Worm (Caenorhabditis elegans) whole organism, L1 larva: ENCODE results near the gene E02H1.5.
A peak's percentile ranks its signal among the peaks of the same experiment; 100 is the strongest.

Source experiments
- C04F5.9 ChIP-seq: sonication (generic microtip); optimal IDR thresholded peaks from 2 replicates; lab custom pipeline; 2016; ENCODE audit warnings: missing genetic modification characterization, missing compliant biosample characterization
- C16A3.4 ChIP-seq: fragments of 150-350 bp; optimal IDR thresholded peaks from 2 replicates; lab custom pipeline; 2014; ENCODE audit warnings: missing biosample characterization, missing genetic modification characterization
- Y116A8C.19 ChIP-seq: sonication (generic microtip); optimal IDR thresholded peaks from 2 replicates; lab custom pipeline; 2016; ENCODE audit warnings: missing compliant biosample characterization, missing genetic modification characterization, borderline replicate concordance
- blmp-1 ChIP-seq: fragments of 150-350 bp; optimal IDR thresholded peaks from 2 replicates; lab custom pipeline; 2014; ENCODE audit warnings: missing biosample characterization, missing genetic modification characterization
- ceh-63 ChIP-seq: fragments of 200-800 bp; sonication (Bioruptor generic); optimal IDR thresholded peaks from 2 replicates; lab custom pipeline; 2018; ENCODE audit warnings: mild to moderate bottlenecking, missing genetic modification characterization, missing compliant biosample characterization
- ceh-8 ChIP-seq: fragments of 200-800 bp; sonication (Bioruptor generic); optimal IDR thresholded peaks from 2 replicates; lab custom pipeline; 2018; ENCODE audit warnings: mild to moderate bottlenecking, missing genetic modification characterization, moderate library complexity, missing compliant biosample characterization
- ceh-82 ChIP-seq, 3 experiments: fragments of 150-350 bp in 1 of 3; sonication (generic microtip) in 2 of 3; optimal IDR thresholded peaks; 2 replicates each; lab custom pipeline; 2014 to 2017; ENCODE audit warnings: missing biosample characterization in 3 of 3, missing genetic modification characterization in 3 of 3
- ceh-90 ChIP-seq: sonication (generic microtip); optimal IDR thresholded peaks from 2 replicates; lab custom pipeline; 2016; ENCODE audit warnings: missing genetic modification characterization, missing compliant biosample characterization
- ces-1 ChIP-seq: fragments of 150-350 bp; optimal IDR thresholded peaks from 2 replicates; lab custom pipeline; 2014; ENCODE audit warnings: missing biosample characterization, missing genetic modification reagents, missing genetic modification characterization
- dpl-1 ChIP-seq, 3 experiments: fragments of 150-350 bp in 2 of 3; sonication (generic microtip) in 1 of 3; optimal IDR thresholded peaks; 2 replicates each; lab custom pipeline; 2014 to 2017; ENCODE audit warnings: missing biosample characterization in 3 of 3, missing genetic modification characterization in 3 of 3, missing genetic modification reagents in 3 of 3
- dsc-1 ChIP-seq: sonication (generic microtip); optimal IDR thresholded peaks from 2 replicates; lab custom pipeline; 2016; ENCODE audit warnings: mild to moderate bottlenecking, missing genetic modification characterization, missing compliant biosample characterization
- efl-1 ChIP-seq, 4 experiments: fragments of 150-350 bp; optimal IDR thresholded peaks in 3 of 4; peaks in 1 of 4; 1 replicate in 1 of 4; 2 replicates in 3 of 4; lab custom pipeline; 2014; ENCODE audit warnings: missing biosample characterization in 2 of 4, missing genetic modification characterization in 2 of 4, missing genetic modification reagents in 2 of 4
- efl-3 ChIP-seq: fragments of 200-800 bp; sonication (Bioruptor generic); optimal IDR thresholded peaks from 2 replicates; lab custom pipeline; 2018; ENCODE audit warnings: mild to moderate bottlenecking, missing genetic modification characterization, missing compliant biosample characterization
- elt-3 ChIP-seq, 6 experiments: fragments of 150-350 bp in 1 of 6; sonication (generic microtip); optimal IDR thresholded peaks; 2 replicates each; lab custom pipeline; 2017 to 2018; ENCODE audit warnings: missing biosample characterization in 6 of 6, missing genetic modification characterization in 6 of 6, inconsistent platforms in 1 of 6
- fkh-4 ChIP-seq: sonication (generic microtip); optimal IDR thresholded peaks from 2 replicates; lab custom pipeline; 2016; ENCODE audit warnings: missing compliant biosample characterization, missing genetic modification characterization, borderline replicate concordance
- fkh-8 ChIP-seq: sonication (generic microtip); optimal IDR thresholded peaks from 2 replicates; lab custom pipeline; 2016; ENCODE audit warnings: mild to moderate bottlenecking, missing genetic modification characterization, missing compliant biosample characterization
- hpl-2 ChIP-seq: fragments of 150-350 bp; optimal IDR thresholded peaks from 2 replicates; lab custom pipeline; 2014; ENCODE audit warnings: missing biosample characterization, missing genetic modification reagents, missing genetic modification characterization
- irx-1 ChIP-seq: sonication (generic microtip); optimal IDR thresholded peaks from 2 replicates; lab custom pipeline; 2016; ENCODE audit warnings: missing genetic modification characterization, missing compliant biosample characterization
- isw-1 ChIP-seq: fragments of 200-800 bp; sonication (Bioruptor generic); IDR thresholded peaks from 2 replicates; pipeline ENCODE4 v1.3.6; 2022; ENCODE audit warnings: missing genetic modification characterization, missing compliant biosample characterization
- jun-1 ChIP-seq: fragments of 150-350 bp; optimal IDR thresholded peaks from 2 replicates; lab custom pipeline; 2014; ENCODE audit warnings: missing biosample characterization, missing genetic modification reagents, missing genetic modification characterization
- lin-13 ChIP-seq: fragments of 150-350 bp; optimal IDR thresholded peaks from 2 replicates; lab custom pipeline; 2014; ENCODE audit warnings: missing biosample characterization, missing genetic modification reagents, missing genetic modification characterization
- lin-14 ChIP-seq: fragments of 200-800 bp; sonication (Bioruptor generic); optimal IDR thresholded peaks from 2 replicates; lab custom pipeline; 2018; ENCODE audit warnings: mild to moderate bottlenecking, missing genetic modification characterization, moderate library complexity, missing compliant biosample characterization
- lin-35 ChIP-seq, 2 experiments: fragments of 150-350 bp; optimal IDR thresholded peaks; 2 replicates each; lab custom pipeline; 2014; ENCODE audit warnings: missing biosample characterization in 2 of 2, missing genetic modification characterization in 2 of 2, missing genetic modification reagents in 2 of 2
- lin-39 ChIP-seq: fragments of 150-350 bp; optimal IDR thresholded peaks from 2 replicates; lab custom pipeline; 2014; ENCODE audit warnings: missing biosample characterization, missing genetic modification reagents, missing genetic modification characterization
- lir-3 ChIP-seq: sonication (generic microtip); optimal IDR thresholded peaks from 2 replicates; lab custom pipeline; 2016; ENCODE audit warnings: mild to moderate bottlenecking, missing genetic modification characterization, moderate library complexity, missing compliant biosample characterization; ENCODE audit not compliant: poor library complexity
- lsy-2 ChIP-seq, 2 experiments: fragments of 150-350 bp; optimal IDR thresholded peaks; 2 replicates each; lab custom pipeline; 2014; ENCODE audit warnings: missing biosample characterization in 2 of 2, missing genetic modification characterization in 2 of 2
- mdl-1 ChIP-seq, 2 experiments: fragments of 150-350 bp; optimal IDR thresholded peaks; 2 replicates each; lab custom pipeline; 2014 to 2017; ENCODE audit warnings: missing biosample characterization in 2 of 2, missing genetic modification characterization in 2 of 2, inconsistent platforms in 1 of 2
- mef-2 ChIP-seq: fragments of 150-350 bp; optimal IDR thresholded peaks from 2 replicates; lab custom pipeline; 2014; ENCODE audit warnings: missing biosample characterization, missing genetic modification characterization
- mep-1 ChIP-seq: fragments of 150-350 bp; optimal IDR thresholded peaks from 2 replicates; lab custom pipeline; 2014; ENCODE audit warnings: missing biosample characterization, missing genetic modification characterization
- nhr-12 ChIP-seq: sonication (generic microtip); optimal IDR thresholded peaks from 2 replicates; lab custom pipeline; 2017; ENCODE audit warnings: missing biosample characterization, missing genetic modification characterization
- nhr-19 ChIP-seq: fragments of 200-800 bp; sonication (Bioruptor generic); conservative IDR thresholded peaks from 2 replicates; pipeline ENCODE4 v1.3.6; 2022; ENCODE audit warnings: missing genetic modification characterization, missing compliant biosample characterization
- nhr-20 ChIP-seq: sonication (generic microtip); optimal IDR thresholded peaks from 2 replicates; lab custom pipeline; 2016; ENCODE audit warnings: mild to moderate bottlenecking, missing genetic modification characterization, missing compliant biosample characterization
- nhr-47 ChIP-seq: sonication (generic microtip); optimal IDR thresholded peaks from 2 replicates; lab custom pipeline; 2016; ENCODE audit warnings: mild to moderate bottlenecking, missing genetic modification characterization, moderate library complexity, missing compliant biosample characterization
- nhr-71 ChIP-seq: sonication (generic microtip); optimal IDR thresholded peaks from 2 replicates; lab custom pipeline; 2016; ENCODE audit warnings: mild to moderate bottlenecking, missing genetic modification characterization, moderate library complexity, missing compliant biosample characterization
- nhr-76 ChIP-seq: sonication (generic microtip); optimal IDR thresholded peaks from 2 replicates; lab custom pipeline; 2017; ENCODE audit warnings: missing biosample characterization, missing genetic modification characterization
- nhr-77 ChIP-seq: fragments of 150-350 bp; optimal IDR thresholded peaks from 2 replicates; lab custom pipeline; 2014; ENCODE audit warnings: missing biosample characterization, missing genetic modification characterization
- nhr-85 ChIP-seq: sonication (generic microtip); peaks from one replicate; lab custom pipeline; 2016; ENCODE audit warnings: missing genetic modification characterization, inconsistent platforms, missing compliant biosample characterization
- nhr-90 ChIP-seq: sonication (generic microtip); optimal IDR thresholded peaks from 2 replicates; lab custom pipeline; 2016; ENCODE audit warnings: mild to moderate bottlenecking, missing genetic modification characterization, missing compliant biosample characterization; ENCODE audit not compliant: poor library complexity
- rnt-1 ChIP-seq: sonication (generic microtip); optimal IDR thresholded peaks from 2 replicates; lab custom pipeline; 2016; ENCODE audit warnings: mild to moderate bottlenecking, missing genetic modification characterization, moderate library complexity, missing compliant biosample characterization
- skn-1 ChIP-seq: fragments of 150-350 bp; optimal IDR thresholded peaks from 2 replicates; lab custom pipeline; 2014; ENCODE audit warnings: missing biosample characterization, missing genetic modification characterization
- snu-23 ChIP-seq: sonication (generic microtip); optimal IDR thresholded peaks from 2 replicates; lab custom pipeline; 2016; ENCODE audit warnings: missing genetic modification characterization, missing compliant biosample characterization
- sox-4 ChIP-seq: sonication (generic microtip); optimal IDR thresholded peaks from 2 replicates; lab custom pipeline; 2016; ENCODE audit warnings: missing genetic modification characterization, missing compliant biosample characterization
- sup-37 ChIP-seq: fragments of 200-800 bp; sonication (Bioruptor generic); optimal IDR thresholded peaks from 2 replicates; lab custom pipeline; 2018; ENCODE audit warnings: mild to moderate bottlenecking, missing genetic modification characterization, missing compliant biosample characterization
- swsn-7 ChIP-seq: sonication (generic microtip); optimal IDR thresholded peaks from 2 replicates; lab custom pipeline; 2016; ENCODE audit warnings: missing genetic modification characterization, missing compliant biosample characterization
- unc-130 ChIP-seq: fragments of 150-350 bp; optimal IDR thresholded peaks from 2 replicates; lab custom pipeline; 2017; ENCODE audit warnings: missing biosample characterization, missing genetic modification characterization, inconsistent platforms
- unc-86 ChIP-seq: sonication (generic microtip); optimal IDR thresholded peaks from 2 replicates; lab custom pipeline; 2016; ENCODE audit warnings: missing genetic modification characterization, missing compliant biosample characterization
- unc-98 ChIP-seq: fragments of 200-800 bp; sonication (Bioruptor generic); IDR thresholded peaks from 2 replicates; pipeline ENCODE4 v1.3.6; 2022; ENCODE audit warnings: missing genetic modification characterization, missing compliant biosample characterization
- xbp-1 ChIP-seq: sonication (generic microtip); optimal IDR thresholded peaks from 2 replicates; lab custom pipeline; 2016; ENCODE audit warnings: missing genetic modification characterization, missing compliant biosample characterization
- zag-1 ChIP-seq: fragments of 150-350 bp; optimal IDR thresholded peaks from 2 replicates; lab custom pipeline; 2014; ENCODE audit warnings: missing biosample characterization, missing genetic modification characterization

Gene E02H1.5

ce11 chrII:9566045-9566444, 29.0 kb upstream of the E02H1.5 start:
- TF ChIP-seq efl-1 (optimal IDR thresholded peaks at IDR 0.05; lab: Kevin White, UChicago): peak; percentile 21 to 28
- TF ChIP-seq efl-1 (GFP tag; optimal IDR thresholded peaks at IDR 0.05 in 1 of 2; lab: Kevin White, UChicago): peak; percentile 4 to 95
- no peak for TF ChIP-seq unc-86 (tag; lab: Kevin White, UChicago)
- TF ChIP-seq nhr-71 (tag; lab: Kevin White, UChicago): peak; percentile 55
- TF ChIP-seq nhr-19 (GFP tag; lab: Robert Waterston, UW): 0 out of 2 replicates have a peak, but pooled peaks have one; percentile 25
- TF ChIP-seq irx-1 (tag; lab: Kevin White, UChicago): no peak
- TF ChIP-seq blmp-1 (tag; lab: Kevin White, UChicago): no peak
- peak; percentile 54 for TF ChIP-seq fkh-8 (tag; lab: Kevin White, UChicago)
- peak in 2 of 3 experiments; percentile 6 to 27 for TF ChIP-seq dpl-1 (GFP tag; optimal IDR thresholded peaks at IDR 0.05; lab: Kevin White, UChicago)
- peak in 1 of 3 experiments; percentile 12 for TF ChIP-seq ceh-82 (tag; optimal IDR thresholded peaks at IDR 0.05; lab: Kevin White, UChicago)
- peak; percentile 50 for TF ChIP-seq lin-14 (GFP tag; lab: Kevin White, UChicago)
- peak; percentile 7 for TF ChIP-seq lin-13 (GFP tag; lab: Kevin White, UChicago)
- TF ChIP-seq C16A3.4 (tag; lab: Kevin White, UChicago): peak; percentile 61
- TF ChIP-seq nhr-20: peak; percentile 46
- peak; percentile 26 for TF ChIP-seq swsn-7 (tag; lab: Kevin White, UChicago)
- peak; percentile 53 for TF ChIP-seq snu-23
- peak; percentile 17 for TF ChIP-seq nhr-77 (tag; lab: Kevin White, UChicago)
- peak; percentile 49 for TF ChIP-seq nhr-47 (tag; lab: Kevin White, UChicago)
- TF ChIP-seq lsy-2 (tag; optimal IDR thresholded peaks at IDR 0.05; lab: Kevin White, UChicago): peak; percentile 6 to 53
- peak; percentile 56 for TF ChIP-seq rnt-1
- peak; percentile 12 for TF ChIP-seq unc-130 (tag; lab: Kevin White, UChicago)
- TF ChIP-seq nhr-76 (tag; lab: Kevin White, UChicago): no peak
- TF ChIP-seq mdl-1 (tag; optimal IDR thresholded peaks at IDR 0.05; lab: Kevin White, UChicago): peak in 1 of 2 experiments; percentile 13
- TF ChIP-seq C04F5.9 (tag; lab: Kevin White, UChicago): no peak
- peak; percentile 25 for TF ChIP-seq xbp-1 (tag; lab: Kevin White, UChicago)
- TF ChIP-seq dsc-1 (tag; lab: Kevin White, UChicago): peak; percentile 23
- peak in 1 of 6 experiments; percentile 17 for TF ChIP-seq elt-3 (tag; optimal IDR thresholded peaks at IDR 0.05; lab: Kevin White, UChicago)
- TF ChIP-seq lin-35 (GFP tag; optimal IDR thresholded peaks at IDR 0.05; lab: Kevin White, UChicago): peak; percentile 11 to 54
- TF ChIP-seq mep-1 (tag; lab: Kevin White, UChicago): peak; percentile 36
- TF ChIP-seq jun-1: peak; percentile 6
- peak; percentile 86 for TF ChIP-seq nhr-85
- TF ChIP-seq sup-37 (GFP tag; lab: Kevin White, UChicago): no peak

DNA sequence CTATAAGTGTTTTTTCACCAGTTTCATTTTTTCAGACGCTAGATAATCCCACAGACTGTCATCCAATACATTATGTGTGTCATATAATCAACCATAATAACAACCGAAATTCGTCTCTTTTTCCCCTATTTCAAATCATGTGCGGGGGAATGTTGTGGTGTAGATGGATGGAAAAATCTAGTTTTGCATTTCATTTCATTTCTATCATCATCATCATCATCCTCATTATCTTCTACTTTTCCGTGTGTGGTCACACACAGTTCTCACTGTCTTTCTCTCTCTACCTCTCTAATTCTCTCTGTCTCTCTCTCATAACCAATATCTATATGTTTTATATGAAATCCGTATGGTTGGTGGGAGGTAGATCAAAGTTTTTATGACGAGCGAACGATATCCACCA, 21.6 kb upstream of the E02H1.5 start:
- peak; percentile 2 for TF ChIP-seq mep-1 (tag; lab: Kevin White, UChicago)
- no peak for TF ChIP-seq C04F5.9 (tag; lab: Kevin White, UChicago)
- no peak for TF ChIP-seq ceh-63
- TF ChIP-seq fkh-4 (tag; lab: Kevin White, UChicago): no peak
- TF ChIP-seq sox-4 (tag; lab: Kevin White, UChicago): no peak
- TF ChIP-seq Y116A8C.19 (tag; lab: Kevin White, UChicago): no peak
- TF ChIP-seq sup-37 (GFP tag; lab: Kevin White, UChicago): no peak
- no peak for TF ChIP-seq ceh-90
- peak; percentile 72 for TF ChIP-seq nhr-20
- no peak for TF ChIP-seq zag-1
- TF ChIP-seq lsy-2 (tag; optimal IDR thresholded peaks at IDR 0.05; lab: Kevin White, UChicago): peak in 1 of 2 experiments; percentile 32
- TF ChIP-seq skn-1 (tag; lab: Kevin White, UChicago): no peak
- no peak for TF ChIP-seq fkh-8 (tag; lab: Kevin White, UChicago)
- peak in 1 of 2 experiments; percentile 24 for TF ChIP-seq lin-35 (GFP tag; optimal IDR thresholded peaks at IDR 0.05; lab: Kevin White, UChicago)
- TF ChIP-seq ces-1 (GFP tag; lab: Kevin White, UChicago): no peak
- peak; percentile 80 for TF ChIP-seq nhr-85
- TF ChIP-seq unc-98 (GFP tag; lab: Robert Waterston, UW): no peak
- TF ChIP-seq isw-1 (GFP tag; lab: Robert Waterston, UW): no peak
- TF ChIP-seq ceh-8: no peak
- peak in 1 of 6 experiments; percentile 52 for TF ChIP-seq elt-3 (tag; optimal IDR thresholded peaks at IDR 0.05; lab: Kevin White, UChicago)
- TF ChIP-seq nhr-47 (tag; lab: Kevin White, UChicago): no peak
- peak; percentile 6 for TF ChIP-seq swsn-7 (tag; lab: Kevin White, UChicago)
- no peak for TF ChIP-seq hpl-2
- TF ChIP-seq lir-3: no peak
- TF ChIP-seq nhr-12 (tag; lab: Kevin White, UChicago): no peak
- no peak for TF ChIP-seq efl-3 (GFP tag; lab: Kevin White, UChicago)
- peak; percentile 54 for TF ChIP-seq blmp-1 (tag; lab: Kevin White, UChicago)
- peak; percentile 51 for TF ChIP-seq nhr-90 (tag; lab: Kevin White, UChicago)
- TF ChIP-seq lin-39 (tag; lab: Kevin White, UChicago): no peak
- TF ChIP-seq mef-2 (tag; lab: Kevin White, UChicago): no peak
